Worm (Caenorhabditis elegans) whole organism, young adult: ENCODE data around the gene str-56.
"Not testable (repeated sequence)": the region's sequence is repeated elsewhere in the genome, so short reads cannot be mapped to it uniquely, and the experiment has no call there.

Source experiments
- F22D6.2 ChIP-seq: sonication (generic microtip); optimal IDR thresholded peaks from 2 replicates; lab custom pipeline; 2016; ENCODE audit warnings: mild to moderate bottlenecking, missing genetic modification characterization, missing compliant biosample characterization
- F23B12.7 ChIP-seq: sonication (generic microtip); optimal IDR thresholded peaks from 2 replicates; lab custom pipeline; 2017; ENCODE audit warnings: missing genetic modification characterization, mild to moderate bottlenecking, missing compliant biosample characterization, antibody characterized with exemption, moderate library complexity; ENCODE audit not compliant: insufficient read depth
- F33H1.4 ChIP-seq: fragments of 200-800 bp; sonication (Bioruptor generic); IDR thresholded peaks from 2 replicates; pipeline ENCODE4 v1.3.6; 2022; ENCODE audit warnings: missing genetic modification reagents, missing genetic modification characterization, missing compliant biosample characterization
- F52B5.7 ChIP-seq: sonication (generic microtip); optimal IDR thresholded peaks from 2 replicates; lab custom pipeline; 2016; ENCODE audit warnings: mild to moderate bottlenecking, missing genetic modification characterization, missing compliant biosample characterization
- T26A5.8 ChIP-seq: sonication (generic microtip); optimal IDR thresholded peaks from 2 replicates; lab custom pipeline; 2016; ENCODE audit warnings: missing genetic modification characterization, missing compliant biosample characterization
- Y79H2A.3 ChIP-seq: fragments of 200-800 bp; sonication (Bioruptor generic); conservative IDR thresholded peaks from 2 replicates; pipeline ENCODE4 v1.3.6; 2022; ENCODE audit warnings: missing genetic modification reagents, missing genetic modification characterization, missing compliant biosample characterization
- ama-1 ChIP-seq, 3 experiments: fragments of 150-350 bp in 1 of 3; sonication (generic microtip) in 2 of 3; optimal IDR thresholded peaks; 2 replicates each; lab custom pipeline; 2014 to 2018; ENCODE audit warnings: missing biosample characterization in 2 of 3, missing genetic modification characterization in 2 of 3, missing genetic modification reagents in 2 of 3
- cebp-2 ChIP-seq: fragments of 200-800 bp; sonication (Bioruptor generic); IDR thresholded peaks from 2 replicates; pipeline ENCODE4 v1.3.6; 2022; ENCODE audit warnings: missing genetic modification characterization, missing compliant biosample characterization
- ceh-100 ChIP-seq: fragments of 200-800 bp; sonication (Bioruptor generic); IDR thresholded peaks from 2 replicates; pipeline ENCODE4 v1.3.6; 2022; ENCODE audit warnings: missing genetic modification reagents, missing genetic modification characterization, missing compliant biosample characterization
- ceh-27 ChIP-seq: fragments of 200-800 bp; sonication (Bioruptor generic); optimal IDR thresholded peaks from 2 replicates; lab custom pipeline; 2018; ENCODE audit warnings: mild to moderate bottlenecking, missing genetic modification characterization, moderate library complexity, missing compliant biosample characterization
- ceh-40 ChIP-seq: fragments of 200-800 bp; sonication (Bioruptor generic); IDR thresholded peaks from 2 replicates; pipeline ENCODE4 v1.3.6; 2022; ENCODE audit warnings: missing genetic modification characterization, missing compliant biosample characterization
- ceh-79 ChIP-seq: sonication (generic microtip); optimal IDR thresholded peaks from 2 replicates; lab custom pipeline; 2017; ENCODE audit warnings: mild to moderate bottlenecking, missing genetic modification characterization, missing compliant biosample characterization
- chd-7 ChIP-seq: sonication (generic microtip); optimal IDR thresholded peaks from 2 replicates; lab custom pipeline; 2016; ENCODE audit warnings: mild to moderate bottlenecking, missing genetic modification characterization, moderate library complexity, missing compliant biosample characterization
- egl-44 ChIP-seq: fragments of 200-800 bp; sonication (Bioruptor generic); IDR thresholded peaks from 2 replicates; pipeline ENCODE4 v1.3.6; 2022; ENCODE audit warnings: missing genetic modification reagents, missing genetic modification characterization, missing compliant biosample characterization
- fkh-3 ChIP-seq: sonication (generic microtip); optimal IDR thresholded peaks from 2 replicates; lab custom pipeline; 2016; ENCODE audit warnings: mild to moderate bottlenecking, missing genetic modification characterization, missing compliant biosample characterization
- hlh-26 ChIP-seq: fragments of 200-800 bp; sonication (Bioruptor generic); conservative IDR thresholded peaks from 2 replicates; pipeline ENCODE4 v1.3.6; 2022; ENCODE audit warnings: missing genetic modification reagents, missing genetic modification characterization, missing compliant biosample characterization
- hmg-1.2 ChIP-seq: fragments of 200-800 bp; sonication (Bioruptor generic); IDR thresholded peaks from 2 replicates; pipeline ENCODE4 v1.3.6; 2022; ENCODE audit warnings: missing genetic modification reagents, missing genetic modification characterization, missing compliant biosample characterization
- hrde-1 ChIP-seq: sonication (generic microtip); optimal IDR thresholded peaks from 2 replicates; lab custom pipeline; 2016; ENCODE audit warnings: missing genetic modification characterization, mild to moderate bottlenecking, missing compliant biosample characterization, moderate library complexity, missing genotype, missing genetic modification reagents, borderline replicate concordance
- lag-1 ChIP-seq: fragments of 200-800 bp; sonication (Bioruptor generic); IDR thresholded peaks from 2 replicates; pipeline ENCODE4 v1.3.6; 2022; ENCODE audit warnings: missing genetic modification reagents, missing genetic modification characterization, missing compliant biosample characterization
- let-526 ChIP-seq: fragments of 200-800 bp; sonication (Bioruptor generic); IDR thresholded peaks from 2 replicates; pipeline ENCODE4 v1.3.6; 2022; ENCODE audit warnings: missing genetic modification reagents, missing genetic modification characterization, missing compliant biosample characterization
- let-607 ChIP-seq, 2 experiments: fragments of 200-800 bp in 1 of 2; sonication (Bioruptor generic) in 1 of 2; sonication (generic microtip) in 1 of 2; optimal IDR thresholded peaks; 2 replicates each; lab custom pipeline; 2016 to 2018; ENCODE audit warnings: mild to moderate bottlenecking in 2 of 2, missing compliant biosample characterization in 2 of 2, missing genetic modification characterization in 2 of 2, moderate library complexity in 2 of 2, missing genotype in 1 of 2
- lin-40 ChIP-seq: sonication (generic microtip); optimal IDR thresholded peaks from 2 replicates; lab custom pipeline; 2016; ENCODE audit warnings: missing genetic modification characterization, mild to moderate bottlenecking, missing compliant biosample characterization, missing genotype, missing genetic modification reagents
- lir-1 ChIP-seq: fragments of 200-800 bp; sonication (Bioruptor generic); conservative IDR thresholded peaks from 2 replicates; pipeline ENCODE4 v1.3.6; 2022; ENCODE audit warnings: missing genetic modification reagents, missing genetic modification characterization, missing compliant biosample characterization
- madf-10 ChIP-seq: sonication (generic microtip); optimal IDR thresholded peaks from 2 replicates; lab custom pipeline; 2016; ENCODE audit warnings: mild to moderate bottlenecking, missing genetic modification characterization, missing compliant biosample characterization
- madf-8 ChIP-seq: fragments of 200-800 bp; sonication (Bioruptor generic); conservative IDR thresholded peaks from 2 replicates; pipeline ENCODE4 v1.3.6; 2022; ENCODE audit warnings: missing genetic modification reagents, missing genetic modification characterization, missing compliant biosample characterization
- nhr-179 ChIP-seq: sonication (generic microtip); optimal IDR thresholded peaks from 2 replicates; lab custom pipeline; 2016; ENCODE audit warnings: mild to moderate bottlenecking, missing genetic modification characterization, missing compliant biosample characterization
- pbrm-1 ChIP-seq: fragments of 200-800 bp; sonication (Bioruptor generic); IDR thresholded peaks from 2 replicates; pipeline ENCODE4 v1.3.6; 2022; ENCODE audit warnings: missing genetic modification reagents, missing genetic modification characterization, missing compliant biosample characterization
- rpc-1 ChIP-seq, 2 experiments: fragments of 150-350 bp in 1 of 2; sonication (generic microtip) in 1 of 2; optimal IDR thresholded peaks; 2 replicates each; lab custom pipeline; 2014 to 2018; ENCODE audit warnings: missing biosample characterization in 1 of 2, missing genetic modification characterization in 1 of 2, missing genetic modification reagents in 1 of 2, missing genotype in 1 of 2
- snpc-1.3 ChIP-seq: sonication (generic microtip); optimal IDR thresholded peaks from 2 replicates; lab custom pipeline; 2017; ENCODE audit warnings: missing genetic modification characterization, mild to moderate bottlenecking, missing compliant biosample characterization, antibody characterized with exemption, moderate library complexity, missing genotype, missing genetic modification reagents; ENCODE audit not compliant: insufficient read depth
- snpc-4 ChIP-seq, 5 experiments: fragments of 150-350 bp in 1 of 5; sonication (generic microtip) in 4 of 5; optimal IDR thresholded peaks; 2 replicates each; lab custom pipeline; 2014 to 2018; ENCODE audit warnings: missing genetic modification characterization in 5 of 5, missing biosample characterization in 3 of 5, antibody characterized with exemption in 2 of 5, mild to moderate bottlenecking in 2 of 5, missing compliant biosample characterization in 2 of 5, missing genotype in 2 of 5, moderate library complexity in 2 of 5, missing genetic modification reagents in 1 of 5
- unc-130 ChIP-seq: sonication (generic microtip); optimal IDR thresholded peaks from 2 replicates; lab custom pipeline; 2016; ENCODE audit warnings: missing genetic modification reagents, missing genetic modification characterization, missing compliant biosample characterization
- zfh-2 ChIP-seq: fragments of 200-800 bp; sonication (Bioruptor generic); conservative IDR thresholded peaks from 2 replicates; pipeline ENCODE4 v1.3.6; 2022; ENCODE audit warnings: missing genetic modification reagents, missing genetic modification characterization, missing compliant biosample characterization
- ztf-26 ChIP-seq: sonication (generic microtip); optimal IDR thresholded peaks from 2 replicates; lab custom pipeline; 2017; ENCODE audit warnings: missing genetic modification characterization, missing compliant biosample characterization

str-56 gene

ce11 chrV:15833622-15834021, 38.8 kb upstream of the str-56 start, which contains the start of gene srbc-54:
Gene srbc-54 (minus strand): TSS chrV:15833722.
- TF ChIP-seq ama-1 (optimal IDR thresholded peaks at IDR 0.05; lab: Kevin White, UChicago) (no peak), ama-1 (GFP tag; optimal IDR thresholded peaks at IDR 0.05; lab: Kevin White, UChicago) (no peak), Y79H2A.3 (GFP tag; lab: Robert Waterston, UW) (no peak), pbrm-1 (no peak), ceh-79 (tag; lab: Kevin White, UChicago) (no peak), cebp-2 (GFP tag; lab: Robert Waterston, UW) (no peak)

DNA sequence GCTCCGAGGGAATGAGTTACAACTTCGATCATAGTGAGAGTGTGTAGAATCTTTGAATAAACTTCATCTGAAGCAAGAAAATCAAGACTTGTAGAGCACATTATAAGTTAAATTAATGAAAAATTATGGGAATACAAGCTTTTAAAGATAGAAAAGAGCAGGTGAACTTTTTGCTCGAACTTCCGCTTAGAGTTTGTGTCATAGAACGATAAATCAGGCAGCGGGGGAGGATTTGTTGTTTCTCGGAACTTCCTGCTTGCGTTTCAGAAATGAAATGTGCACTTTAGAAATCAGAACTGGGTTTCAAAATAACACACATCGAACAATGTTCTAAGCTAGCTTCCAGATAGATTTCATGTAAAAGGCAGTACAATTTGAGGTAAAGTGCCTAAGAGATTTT, 31.3 kb upstream of the str-56 start, which contains the start of gene srh-149:
Gene srh-149 (minus strand): TSS at position 101 of the 400 bp plus-strand sequence.
- no peak for TF ChIP-seq lag-1 (GFP tag; lab: Robert Waterston, UW)
- no peak for TF ChIP-seq ceh-100 (GFP tag; lab: Robert Waterston, UW)
- no peak for TF ChIP-seq madf-8
- no peak for TF ChIP-seq ceh-27 (GFP tag; lab: Kevin White, UChicago)
- TF ChIP-seq ceh-40 (GFP tag; lab: Robert Waterston, UW) = no peak
- TF ChIP-seq snpc-4 (GFP tag; optimal IDR thresholded peaks at IDR 0.05; lab: Kevin White, UChicago) = no peak
- TF ChIP-seq snpc-4 (tag; optimal IDR thresholded peaks at IDR 0.05; lab: Kevin White, UChicago) = no peak
- no peak for TF ChIP-seq ztf-26 (tag; lab: Kevin White, UChicago)
- no peak for TF ChIP-seq let-607 (tag; optimal IDR thresholded peaks at IDR 0.05; lab: Kevin White, UChicago)
- TF ChIP-seq lir-1 (GFP tag; lab: Robert Waterston, UW) = no peak
- no peak for TF ChIP-seq fkh-3
- no peak for TF ChIP-seq snpc-1.3
- TF ChIP-seq nhr-179 (tag; lab: Kevin White, UChicago) = no peak
- no peak for TF ChIP-seq hrde-1 (tag; lab: Kevin White, UChicago)
- no peak for TF ChIP-seq zfh-2 (GFP tag; lab: Robert Waterston, UW)
- TF ChIP-seq F33H1.4 (GFP tag; lab: Robert Waterston, UW) = no peak

- not testable (repeated sequence) for TF ChIP-seq T26A5.8; hlh-26 (GFP tag; lab: Robert Waterston, UW); snpc-4 (GFP tag; optimal IDR thresholded peaks at IDR 0.05; lab: Kevin White, UChicago); snpc-4 (tag; optimal IDR thresholded peaks at IDR 0.05; lab: Kevin White, UChicago)
These were observed 22.0 kb upstream of the str-56 start, which contains the start of gene srh-147 for ce11 chrV:15850276-15850811. Gene srh-147 (minus strand): TSS chrV:15850326.

DNA sequence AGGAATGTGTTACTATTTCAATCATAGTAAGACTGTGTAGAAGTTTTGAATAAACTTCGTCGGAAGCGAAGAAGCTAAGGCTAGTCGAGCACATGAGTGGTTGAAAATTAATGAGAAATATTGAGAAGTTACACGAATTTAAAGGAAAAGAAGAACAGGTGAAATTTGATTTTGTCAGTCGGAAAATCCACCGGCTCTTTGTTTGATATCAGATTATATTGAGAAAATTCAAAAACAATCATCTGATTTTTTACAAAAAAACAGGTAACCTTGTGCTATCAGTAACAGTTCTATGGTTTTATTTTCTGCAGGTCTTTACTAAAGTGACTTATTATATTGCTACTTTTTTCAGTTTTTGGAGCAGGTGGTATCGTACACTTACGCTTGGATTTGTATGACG, 14.1 kb upstream of the str-56 start, which contains the start of gene srh-148:
Gene srh-148 (minus strand): TSS at position 101 of the 400 bp plus-strand sequence.
- TF ChIP-seq rpc-1 (optimal IDR thresholded peaks at IDR 0.05; lab: Kevin White, UChicago) (no peak), rpc-1 (tag; optimal IDR thresholded peaks at IDR 0.05; lab: Kevin White, UChicago) (no peak), madf-10 (tag; lab: Kevin White, UChicago) (no peak), hmg-1.2 (GFP tag; lab: Robert Waterston, UW) (no peak)

DNA sequence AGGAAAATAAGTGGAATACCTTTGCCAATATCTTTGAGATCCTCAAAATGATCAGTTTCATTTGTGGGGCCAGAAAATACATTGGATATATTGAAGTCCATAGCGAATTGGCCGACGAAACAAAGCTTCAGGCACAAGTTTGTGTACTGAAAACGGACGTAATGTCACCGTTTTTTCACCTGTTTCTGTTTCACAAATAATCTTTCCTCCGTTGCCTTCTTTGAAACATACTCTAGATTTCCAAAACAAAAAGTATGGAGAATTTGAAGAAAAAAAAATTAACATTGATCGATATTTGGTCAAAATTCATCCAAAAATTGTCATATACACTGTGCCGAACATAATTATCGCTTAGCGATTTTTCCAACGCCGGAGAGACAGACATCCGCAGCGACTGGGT, 9.8 kb upstream of the str-56 start, which contains the start of gene srz-12:
Gene srz-12 (minus strand): TSS at position 101 of the 400 bp plus-strand sequence.
- TF ChIP-seq chd-7 (tag; lab: Kevin White, UChicago) (no peak), lin-40 (tag; lab: Kevin White, UChicago) (no peak), egl-44 (no peak), F52B5.7 (tag; lab: Kevin White, UChicago) (no peak), unc-130 (GFP tag; lab: Kevin White, UChicago) (no peak), F23B12.7 (tag; lab: Kevin White, UChicago) (no peak), F22D6.2 (no peak), F33H1.4 (GFP tag; lab: Robert Waterston, UW) (no peak), let-526 (GFP tag; lab: Robert Waterston, UW) (no peak)
